Worm (Caenorhabditis elegans) whole organism, L4/young adult: Measurements from ENCODE around the gene F44E2.9.
A peak's percentile ranks its signal among the peaks of the same experiment; 100 is the strongest.

Source experiments
- W03F9.2 ChIP-seq: fragments of 150-350 bp; optimal IDR thresholded peaks from 2 replicates; lab custom pipeline; 2014; ENCODE audit warnings: missing biosample characterization, missing genetic modification characterization
- dao-5 ChIP-seq: sonication (generic microtip); optimal IDR thresholded peaks from 2 replicates; lab custom pipeline; 2016; ENCODE audit warnings: missing genotype, missing genetic modification characterization, moderate library complexity, missing compliant biosample characterization
- him-1 ChIP-seq: sonication (generic microtip); optimal IDR thresholded peaks from 2 replicates; lab custom pipeline; 2016; ENCODE audit warnings: missing genotype, missing genetic modification reagents, missing genetic modification characterization, missing compliant biosample characterization

Gene F44E2.9

DNA sequence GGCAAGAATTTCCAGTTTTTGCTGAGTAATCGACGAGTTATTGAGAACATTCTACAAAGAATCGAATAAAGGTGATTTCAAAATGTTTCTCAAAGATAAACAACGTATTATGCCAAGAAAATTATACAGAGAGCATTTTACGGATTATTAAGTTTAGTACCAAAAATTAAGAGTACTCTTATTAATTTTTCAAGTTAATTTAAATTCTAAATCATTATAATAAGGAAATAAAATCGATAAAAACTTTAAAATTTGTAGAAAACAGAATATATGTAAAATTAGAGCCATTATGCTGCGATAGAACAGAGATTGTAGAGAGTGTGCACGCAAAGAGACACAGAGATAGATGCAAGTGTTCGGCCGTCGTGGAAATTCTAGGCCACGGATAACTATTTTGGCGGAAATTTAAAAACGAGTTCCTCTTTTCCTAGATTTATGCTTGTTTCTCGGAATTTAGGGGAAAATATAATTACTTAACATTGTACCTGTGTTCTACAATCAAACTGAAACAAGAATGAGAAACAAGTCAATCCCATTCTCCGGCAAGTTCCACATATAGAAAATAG lies at the start of gene F44E2.9:
Gene F44E2.9, minus strand, starts transcription at position 51 of the 566 bp plus-strand sequence.
- TF ChIP-seq dao-5 (tag; lab: Kevin White, UChicago) = no peak
- no peak for TF ChIP-seq him-1
- TF ChIP-seq W03F9.2 = peak; percentile 85

DNA sequence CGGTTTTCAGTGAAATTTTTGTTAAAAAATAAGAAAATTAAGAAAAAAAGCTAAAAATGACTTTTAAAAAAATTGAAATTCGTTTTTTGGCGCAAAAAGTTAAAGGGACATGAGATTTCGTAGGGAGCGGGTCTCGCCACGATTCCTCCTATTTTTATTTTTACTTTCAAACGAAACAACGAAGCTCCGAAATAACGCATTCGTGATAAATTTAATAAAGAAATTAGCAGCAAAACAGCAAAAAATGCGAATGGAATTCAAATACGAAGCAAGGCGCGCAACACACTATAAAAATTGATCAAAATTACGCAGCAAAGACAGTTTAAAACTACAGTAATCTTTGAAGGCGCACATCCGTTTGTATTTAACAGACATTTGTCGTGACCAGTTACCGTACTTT lies 49.4 kb upstream of the F44E2.9 start:
- TF ChIP-seq dao-5 (tag; lab: Kevin White, UChicago) (no peak), W03F9.2 (peak; percentile 65)

DNA sequence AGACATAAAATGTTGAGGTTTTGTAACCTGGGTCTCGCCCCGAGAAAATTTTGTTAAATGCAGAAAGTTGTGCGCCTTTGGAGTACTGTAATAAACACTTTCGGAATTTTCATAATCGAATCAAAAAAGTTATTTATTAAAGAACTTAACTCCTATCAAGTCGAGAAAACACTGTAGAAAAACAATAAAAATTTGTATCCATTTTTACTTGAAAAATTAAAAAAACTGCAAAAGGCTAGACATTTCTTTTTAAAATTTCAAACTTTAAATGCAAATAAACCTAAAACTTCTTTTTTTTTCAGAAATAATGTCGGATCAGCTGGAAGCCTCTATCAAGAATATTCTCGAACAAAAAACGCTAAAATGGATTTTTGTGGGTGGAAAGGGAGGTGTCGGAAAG lies 44.5 kb upstream of the F44E2.9 start, which contains the start of gene asna-1:
Gene asna-1, plus strand, starts transcription at position 301 of the 400 bp plus-strand sequence.
- no peak for TF ChIP-seq him-1
- no peak for TF ChIP-seq W03F9.2
- no peak for TF ChIP-seq dao-5 (tag; lab: Kevin White, UChicago)

DNA sequence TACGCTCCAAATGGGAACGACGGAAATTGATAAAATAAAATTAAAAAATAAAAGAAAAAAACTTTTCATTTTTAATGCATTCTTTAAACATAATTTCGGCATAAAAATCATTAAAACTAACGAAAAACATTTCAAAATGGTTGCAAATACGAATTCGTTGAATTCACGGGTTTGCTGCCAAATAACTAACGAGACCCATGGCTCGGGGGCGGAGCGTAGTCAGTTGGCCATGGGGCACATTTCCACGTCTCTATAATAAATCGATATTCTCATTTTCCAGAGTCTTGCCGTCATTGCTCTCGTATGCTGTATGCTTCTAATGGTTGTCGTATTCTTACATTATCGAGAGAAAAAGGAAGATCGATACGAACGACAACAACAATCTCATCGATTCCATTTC lies 43.1 kb upstream of the F44E2.9 start, which contains the start of gene ZK637.4:
Gene ZK637.4, plus strand, starts transcription at position 301 of the 400 bp plus-strand sequence.
- TF ChIP-seq W03F9.2 (no peak), dao-5 (tag; lab: Kevin White, UChicago) (no peak), him-1 (no peak)

- TF ChIP-seq him-1 (no peak), W03F9.2 (no peak), dao-5 (tag; lab: Kevin White, UChicago) (no peak)
These were observed 39.6 kb upstream of the F44E2.9 start, which contains the start of gene lnkn-1 for ce11 chrIII:8889931-8890330. Gene lnkn-1 (plus strand): TSS chrIII:8890231.

DNA sequence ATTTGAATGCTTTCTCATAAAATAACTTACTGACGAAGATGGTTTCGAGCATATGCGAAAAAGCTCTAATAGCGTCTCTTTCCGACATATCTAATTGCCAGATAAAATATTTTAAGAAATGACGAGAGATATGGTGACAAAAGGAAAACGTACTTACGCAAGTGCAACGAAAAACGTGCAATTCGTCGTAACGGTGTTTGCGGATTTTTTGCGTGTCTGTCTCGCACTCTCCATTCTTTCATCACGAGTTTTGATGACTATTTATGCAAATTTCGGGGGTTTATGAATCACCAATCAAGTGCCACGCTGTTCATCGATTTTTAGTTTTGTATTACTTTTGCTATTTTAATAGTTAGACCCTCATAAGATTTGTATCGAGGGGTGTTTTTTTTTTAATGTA lies 38.6 kb upstream of the F44E2.9 start, which contains the start of gene ZK637.14:
Gene ZK637.14, minus strand, starts transcription at position 201 of the 400 bp plus-strand sequence.
- no peak for TF ChIP-seq dao-5 (tag; lab: Kevin White, UChicago)
- TF ChIP-seq W03F9.2 = peak; percentile 53
- TF ChIP-seq him-1 = no peak

DNA sequence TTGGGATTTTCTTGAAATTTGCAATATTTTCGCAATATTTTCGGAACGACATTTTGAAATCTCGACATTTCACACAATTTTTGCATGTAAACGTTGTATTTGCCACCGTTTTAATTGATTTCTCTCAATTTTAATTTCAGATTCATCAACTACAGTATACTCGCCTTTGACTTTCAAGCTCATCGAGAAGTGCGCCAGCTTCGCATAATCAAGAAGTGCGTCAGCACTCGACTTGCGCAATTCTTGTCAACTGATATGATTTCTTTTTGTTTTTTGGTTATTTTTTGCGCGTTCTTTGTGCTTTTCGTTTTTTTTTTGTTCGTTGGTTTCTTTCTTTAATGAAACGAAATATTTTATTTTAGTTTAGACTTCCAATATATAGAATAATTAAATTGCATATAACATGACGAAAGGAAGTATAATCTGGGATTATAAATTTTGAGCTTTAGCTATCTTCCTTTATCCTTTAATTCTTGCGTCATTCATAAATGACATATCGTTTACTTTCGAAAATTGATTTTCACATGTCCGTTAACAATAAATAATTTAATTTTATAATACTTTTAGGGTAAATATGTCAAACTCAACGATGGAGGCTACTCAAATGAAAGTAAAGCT lies 37.0 kb upstream of the F44E2.9 start, which contains the start of gene famh-136:
Gene famh-136, plus strand, starts transcription at position 568 of the 618 bp plus-strand sequence.
- TF ChIP-seq him-1 (peak; percentile 50), W03F9.2 (peak; percentile 94), dao-5 (tag; lab: Kevin White, UChicago) (no peak)

ce11 chrIII:8886309-8886708 lies 36.0 kb upstream of the F44E2.9 start:
- peak; percentile 2 for TF ChIP-seq him-1
- TF ChIP-seq dao-5 (tag; lab: Kevin White, UChicago) = no peak

- no peak for TF ChIP-seq dao-5 (tag; lab: Kevin White, UChicago)
- TF ChIP-seq W03F9.2 = no peak
- no peak for TF ChIP-seq him-1
These were observed 34.8 kb upstream of the F44E2.9 start, which contains the start of gene svop-1 for ce11 chrIII:8885150-8885549. Gene svop-1 (minus strand): TSS chrIII:8885488.

DNA sequence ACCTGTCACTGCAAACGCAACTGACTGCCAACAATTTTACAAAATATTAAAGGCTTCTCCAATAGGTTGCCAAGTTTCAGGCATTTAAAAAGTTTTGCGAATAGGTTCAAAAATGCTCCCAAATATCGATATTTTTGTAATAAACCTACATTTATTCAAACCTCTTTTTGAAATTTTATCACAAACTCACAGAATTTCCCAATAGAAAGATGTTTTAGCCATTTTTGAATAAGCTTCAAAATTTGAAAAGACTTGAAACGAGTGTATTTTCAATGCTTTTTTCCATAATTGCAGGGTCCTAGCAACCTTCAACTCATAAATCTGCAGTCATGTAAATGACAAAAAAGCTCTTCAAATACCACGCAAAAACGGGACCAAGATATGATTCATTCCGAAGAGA lies 32.0 kb upstream of the F44E2.9 start:
- TF ChIP-seq him-1 = no peak
- no peak for TF ChIP-seq dao-5 (tag; lab: Kevin White, UChicago)
- TF ChIP-seq W03F9.2 = no peak

DNA sequence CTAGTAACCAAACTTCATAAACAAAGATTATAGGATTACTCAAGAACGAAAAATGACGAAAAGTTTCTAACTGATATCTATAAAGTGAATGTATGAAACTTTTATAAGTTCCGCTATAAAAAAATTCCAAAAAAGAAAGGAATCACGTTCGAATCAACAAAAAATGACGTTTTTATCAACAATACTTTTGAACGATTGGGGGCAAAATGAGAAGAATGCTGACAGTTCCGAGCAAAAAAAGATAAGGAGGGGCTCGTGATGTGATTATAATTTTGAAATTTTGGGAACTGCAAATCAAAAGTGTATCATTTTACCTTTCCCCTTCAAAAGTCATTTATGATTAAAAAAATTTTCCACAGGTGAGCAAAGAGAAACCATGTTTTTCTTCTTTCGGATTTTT lies 28.6 kb upstream of the F44E2.9 start:
- TF ChIP-seq dao-5 (tag; lab: Kevin White, UChicago) = no peak
- TF ChIP-seq W03F9.2 = no peak
- TF ChIP-seq him-1 = no peak

DNA sequence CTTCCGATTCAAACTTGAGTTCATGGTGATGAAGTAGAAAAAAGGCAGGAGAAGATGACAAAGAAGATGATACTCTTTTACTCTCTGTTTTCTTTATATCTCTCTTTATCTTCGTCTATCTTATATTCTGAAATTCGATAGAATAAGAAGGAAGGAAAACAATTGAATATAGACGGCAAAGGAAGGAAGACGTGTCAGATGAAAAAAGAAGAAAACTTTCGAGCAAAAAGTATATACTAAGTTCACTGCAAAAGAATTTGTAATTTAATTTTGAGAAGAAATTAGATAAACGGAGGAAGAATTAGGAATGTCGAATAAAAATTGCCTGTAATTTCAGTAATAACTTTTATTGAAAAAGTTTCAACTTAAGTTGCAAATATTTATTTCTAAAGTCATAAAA lies 26.7 kb upstream of the F44E2.9 start, which contains the start of gene K01F9.2:
Gene K01F9.2, minus strand, starts transcription at position 127 of the 400 bp plus-strand sequence.
- TF ChIP-seq him-1 = no peak
- no peak for TF ChIP-seq W03F9.2
- TF ChIP-seq dao-5 (tag; lab: Kevin White, UChicago) = no peak

- TF ChIP-seq him-1 (peak; percentile 86), W03F9.2 (no peak), dao-5 (tag; lab: Kevin White, UChicago) (no peak)
These were observed 23.8 kb upstream of the F44E2.9 start for ce11 chrIII:8873990-8874668.

- TF ChIP-seq him-1 (peak; percentile 60), W03F9.2 (no peak)
These were observed 22.7 kb upstream of the F44E2.9 start for ce11 chrIII:8873045-8873457.

- TF ChIP-seq him-1 (no peak), dao-5 (tag; lab: Kevin White, UChicago) (no peak), W03F9.2 (no peak)
These were observed 19.3 kb upstream of the F44E2.9 start for ce11 chrIII:8869663-8870062.
